Fruit fly (Drosophila melanogaster) Kc167 (cell line): Measurements from ENCODE around the gene ppan.

Source experiments
- Myc ChIP-seq: fragments of >200 bp; optimal IDR thresholded peaks from 2 replicates; lab custom pipeline; 2017; ENCODE audit warnings: missing external identifiers
- Sin3A ChIP-seq: fragments of >200 bp; optimal IDR thresholded peaks from 2 replicates; lab custom pipeline; 2018; ENCODE audit warnings: missing external identifiers
- h ChIP-seq: fragments of >200 bp; optimal IDR thresholded peaks from 3 replicates; lab custom pipeline; 2018; ENCODE audit warnings: missing external identifiers
- insv ChIP-seq: fragments of >200 bp; optimal IDR thresholded peaks from 3 replicates; lab custom pipeline; 2018; ENCODE audit warnings: missing external identifiers
- psq ChIP-seq: fragments of >200 bp; optimal IDR thresholded peaks from 2 replicates; lab custom pipeline; 2017; ENCODE audit warnings: missing external identifiers
- ttk ChIP-seq: sonication (Bioruptor generic); optimal IDR thresholded peaks from 2 replicates; lab custom pipeline; 2017; ENCODE audit warnings: missing external identifiers

The ppan gene

dm6 chr3R:21084979-21085378 is 31.1 kb upstream of the ppan start:
- TF ChIP-seq psq (lab: Kevin White, UChicago) (no peak), Sin3A (no peak)

DNA sequence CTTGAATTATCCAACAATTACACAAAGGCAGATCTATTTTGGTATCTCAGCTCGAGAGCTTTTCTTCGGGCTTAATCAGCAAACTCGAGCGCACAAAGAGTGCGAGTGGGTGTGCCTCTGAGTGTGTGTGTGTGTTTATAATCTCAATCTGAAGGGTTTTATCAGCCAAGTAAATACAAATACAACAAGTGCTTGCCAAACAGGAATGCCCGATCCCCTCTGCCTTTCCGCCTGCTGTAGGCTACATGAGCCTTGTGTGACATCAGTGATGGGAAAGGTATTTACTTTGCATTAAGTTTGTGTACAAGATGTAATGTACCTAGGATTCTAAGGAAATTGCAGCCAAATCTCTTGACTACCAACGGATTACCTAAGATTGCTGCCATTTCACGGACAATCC is 26.6 kb upstream of the ppan start:
- no peak for TF ChIP-seq Sin3A
- no peak for TF ChIP-seq h (lab: Kevin White, UChicago)
- TF ChIP-seq ttk (lab: Kevin White, UChicago), result no peak
- TF ChIP-seq insv (lab: Kevin White, UChicago), result no peak
- no peak for TF ChIP-seq Myc (lab: Kevin White, UChicago)
- TF ChIP-seq psq (lab: Kevin White, UChicago), result no peak

- TF ChIP-seq Myc (lab: Kevin White, UChicago), result no peak
- TF ChIP-seq insv (lab: Kevin White, UChicago), result no peak
- no peak for TF ChIP-seq Sin3A
- no peak for TF ChIP-seq h (lab: Kevin White, UChicago)
- TF ChIP-seq psq (lab: Kevin White, UChicago), result no peak
- TF ChIP-seq ttk (lab: Kevin White, UChicago), result no peak
Observed at dm6 chr3R:21090230-21091021, 25.6 kb upstream of the ppan start.

DNA sequence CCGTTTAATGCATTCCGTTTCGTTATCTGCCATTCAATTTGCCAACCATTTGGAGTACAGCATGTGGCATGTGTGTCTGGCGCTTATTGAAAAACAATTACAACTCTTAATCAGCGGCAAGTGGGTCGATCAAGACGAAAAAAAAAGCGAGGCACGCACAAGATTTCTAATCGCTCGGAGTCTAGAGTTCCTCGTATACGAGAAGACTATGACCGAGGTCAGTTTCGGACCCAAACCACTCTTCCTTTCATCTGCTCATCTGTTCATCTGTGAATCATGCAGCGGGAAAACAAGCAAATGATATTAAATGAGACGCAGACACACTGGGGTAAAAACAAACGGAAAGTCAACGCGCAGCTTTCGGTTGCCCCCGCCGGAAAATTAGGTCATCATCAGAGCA is 24.6 kb upstream of the ppan start:
- no peak for TF ChIP-seq Myc (lab: Kevin White, UChicago)
- no peak for TF ChIP-seq insv (lab: Kevin White, UChicago)
- TF ChIP-seq h (lab: Kevin White, UChicago), result no peak
- no peak for TF ChIP-seq psq (lab: Kevin White, UChicago)
- no peak for TF ChIP-seq Sin3A
- TF ChIP-seq ttk (lab: Kevin White, UChicago), result no peak

DNA sequence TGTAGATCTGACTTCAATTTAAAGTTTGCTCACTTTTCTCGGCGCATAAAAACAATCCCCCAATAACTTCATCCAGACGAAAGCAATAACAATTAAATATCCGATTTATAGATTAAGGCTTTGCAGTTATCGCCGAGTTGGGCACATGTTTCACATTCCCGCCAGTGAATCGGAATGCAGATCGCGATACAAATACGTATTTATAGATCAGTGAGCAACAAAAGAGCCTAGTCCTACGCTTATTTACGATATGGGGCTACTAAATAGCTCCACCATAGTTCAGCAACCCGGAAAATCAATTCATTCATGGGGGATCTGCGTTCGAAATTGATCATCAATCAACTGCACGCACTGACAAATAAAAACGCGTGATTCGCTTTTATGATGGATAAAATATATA is 24.0 kb upstream of the ppan start:
- no peak for TF ChIP-seq h (lab: Kevin White, UChicago)
- no peak for TF ChIP-seq psq (lab: Kevin White, UChicago)
- TF ChIP-seq Myc (lab: Kevin White, UChicago), result no peak
- TF ChIP-seq ttk (lab: Kevin White, UChicago), result no peak
- TF ChIP-seq Sin3A, result no peak
- TF ChIP-seq insv (lab: Kevin White, UChicago), result no peak

DNA sequence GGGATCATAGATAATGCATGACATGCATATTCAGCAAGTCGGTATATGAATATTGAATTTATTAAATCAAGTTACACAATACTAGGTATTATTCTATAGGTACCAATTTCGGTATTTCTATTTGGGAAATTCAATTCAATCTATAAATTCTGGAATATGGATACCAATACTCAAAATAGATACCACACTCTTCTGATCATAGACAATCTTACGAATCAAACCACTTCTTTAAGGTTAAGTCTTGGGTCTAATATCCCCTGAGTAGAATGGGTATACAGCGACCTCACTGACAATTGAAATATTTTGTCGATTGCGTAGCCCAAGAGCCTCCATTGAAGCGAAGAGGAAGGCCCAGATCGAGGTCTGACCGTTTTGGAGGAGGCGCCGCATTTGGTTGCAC is 23.2 kb upstream of the ppan start:
- TF ChIP-seq h (lab: Kevin White, UChicago), result no peak
- TF ChIP-seq Myc (lab: Kevin White, UChicago), result no peak
- TF ChIP-seq psq (lab: Kevin White, UChicago), result no peak
- TF ChIP-seq Sin3A, result no peak
- TF ChIP-seq ttk (lab: Kevin White, UChicago), result no peak
- no peak for TF ChIP-seq insv (lab: Kevin White, UChicago)

- TF ChIP-seq insv (lab: Kevin White, UChicago), result no peak
- TF ChIP-seq Sin3A, result no peak
- no peak for TF ChIP-seq Myc (lab: Kevin White, UChicago)
- no peak for TF ChIP-seq psq (lab: Kevin White, UChicago)
- no peak for TF ChIP-seq ttk (lab: Kevin White, UChicago)
- TF ChIP-seq h (lab: Kevin White, UChicago), result no peak
Observed at dm6 chr3R:21094292-21094691, 21.8 kb upstream of the ppan start.

DNA sequence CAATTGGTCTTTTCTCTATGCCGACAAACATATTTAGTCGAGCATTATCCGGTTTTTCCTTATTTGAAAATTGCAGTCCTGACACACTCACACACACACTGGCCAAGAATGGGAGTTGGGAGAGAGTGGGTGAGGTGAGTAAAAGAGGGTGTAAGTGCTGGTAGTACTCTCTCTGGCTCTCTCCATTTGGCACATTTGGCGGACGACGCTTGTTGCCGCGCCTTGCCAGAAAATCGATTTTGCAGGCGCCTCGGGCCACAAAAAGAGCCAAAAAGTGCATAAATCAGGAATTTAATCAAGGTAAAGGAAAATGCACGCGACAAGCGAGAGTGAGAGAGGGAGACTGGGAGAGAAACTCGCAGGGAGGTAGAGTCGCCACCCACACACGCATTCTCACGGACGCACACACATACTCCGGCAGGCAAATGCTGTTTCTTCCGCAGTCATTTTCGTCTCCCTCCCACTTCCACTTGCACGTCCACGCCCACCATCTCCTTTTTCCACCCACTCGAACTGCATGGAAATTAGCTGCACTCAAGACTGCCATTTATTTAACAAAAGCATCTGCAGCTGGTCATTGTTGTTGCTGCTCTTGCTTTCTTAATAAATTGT is 19.4 kb upstream of the ppan start:
- TF ChIP-seq ttk (lab: Kevin White, UChicago) (no peak), Myc (lab: Kevin White, UChicago) (no peak)

- no peak for TF ChIP-seq h (lab: Kevin White, UChicago)
- TF ChIP-seq Sin3A, result no peak
- no peak for TF ChIP-seq Myc (lab: Kevin White, UChicago)
- TF ChIP-seq psq (lab: Kevin White, UChicago), result no peak
- TF ChIP-seq insv (lab: Kevin White, UChicago), result no peak
- TF ChIP-seq ttk (lab: Kevin White, UChicago), result no peak
Observed at dm6 chr3R:21097160-21097559, 18.9 kb upstream of the ppan start.

DNA sequence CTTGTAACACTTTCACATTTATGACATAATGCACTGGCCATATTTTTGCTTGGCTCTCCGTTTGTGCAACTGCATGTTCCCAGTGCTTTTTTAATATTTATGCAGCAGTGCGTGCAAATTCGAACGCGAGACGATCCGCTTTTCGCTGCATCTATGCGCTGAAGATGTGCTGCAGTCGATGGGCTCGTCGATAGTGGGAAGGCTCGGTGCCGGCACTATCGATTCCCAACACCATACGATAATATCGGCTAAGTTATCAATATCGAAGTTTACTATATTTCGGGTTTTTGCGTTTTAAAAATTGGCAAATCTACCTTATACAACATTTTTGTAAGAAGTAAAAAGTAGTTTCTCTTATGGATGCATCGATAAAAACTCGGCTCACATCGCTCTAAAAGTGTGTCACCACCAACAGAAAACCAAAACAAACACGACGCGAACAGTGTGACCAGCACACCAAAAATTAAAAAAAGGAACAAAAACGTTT is 18.4 kb upstream of the ppan start, which contains the start of gene RhoGAP93B:
Gene RhoGAP93B, minus strand, starts transcription at position 197 of the 487 bp plus-strand sequence.
- no peak for TF ChIP-seq h (lab: Kevin White, UChicago)
- no peak for TF ChIP-seq psq (lab: Kevin White, UChicago)
- no peak for TF ChIP-seq insv (lab: Kevin White, UChicago)

DNA sequence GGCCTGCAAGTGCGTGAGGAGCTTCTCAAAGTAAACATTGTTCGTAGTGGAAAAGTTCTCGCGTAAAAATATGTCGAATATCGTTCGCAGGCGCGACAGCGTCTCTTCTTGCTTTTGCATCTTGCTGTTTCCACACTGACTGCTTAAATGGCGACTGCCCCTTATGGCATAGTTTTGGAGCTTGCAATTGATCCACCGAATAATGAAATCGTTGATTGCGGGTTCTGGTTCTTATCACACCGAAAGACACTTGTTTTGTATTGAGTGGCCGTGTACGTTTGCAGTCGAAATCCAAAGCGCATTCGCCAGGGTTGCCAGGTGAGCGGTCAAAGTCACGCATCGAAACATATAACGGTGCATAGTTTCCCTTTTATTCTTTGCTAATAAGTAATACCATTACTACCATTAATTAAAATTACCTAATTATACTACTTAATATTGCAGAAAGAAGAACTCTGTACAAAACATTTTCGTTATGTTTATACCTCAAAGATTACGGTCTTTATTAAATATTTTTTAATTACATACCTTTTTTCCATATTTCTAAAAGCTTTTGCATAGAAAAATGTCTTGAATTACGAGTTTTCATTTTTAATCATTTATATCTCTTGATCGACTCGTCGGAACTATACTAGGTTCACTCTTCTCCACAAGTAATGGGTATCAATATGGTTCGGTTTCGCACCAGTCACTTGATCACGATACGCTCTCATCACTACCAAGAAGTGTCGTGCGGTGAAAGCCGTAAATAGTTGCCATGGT is 14.4 kb upstream of the ppan start, which contains the start of the genes CG7044 and Tbc1d22:
Gene CG7044, minus strand, starts transcription at position 266 of the 762 bp plus-strand sequence.
Gene Tbc1d22, plus strand, starts transcription at position 747 of the 762 bp plus-strand sequence.
- TF ChIP-seq Sin3A, result peak; percentile 87
- no peak for TF ChIP-seq Myc (lab: Kevin White, UChicago)
- no peak for TF ChIP-seq psq (lab: Kevin White, UChicago)
- TF ChIP-seq ttk (lab: Kevin White, UChicago), result no peak
- no peak for TF ChIP-seq h (lab: Kevin White, UChicago)
